Fruit fly (Drosophila melanogaster): ENCODE results near the gene CG5412.
A peak's percentile ranks its signal among the peaks of the same experiment; 100 is the strongest.

CG5412 gene

DNA sequence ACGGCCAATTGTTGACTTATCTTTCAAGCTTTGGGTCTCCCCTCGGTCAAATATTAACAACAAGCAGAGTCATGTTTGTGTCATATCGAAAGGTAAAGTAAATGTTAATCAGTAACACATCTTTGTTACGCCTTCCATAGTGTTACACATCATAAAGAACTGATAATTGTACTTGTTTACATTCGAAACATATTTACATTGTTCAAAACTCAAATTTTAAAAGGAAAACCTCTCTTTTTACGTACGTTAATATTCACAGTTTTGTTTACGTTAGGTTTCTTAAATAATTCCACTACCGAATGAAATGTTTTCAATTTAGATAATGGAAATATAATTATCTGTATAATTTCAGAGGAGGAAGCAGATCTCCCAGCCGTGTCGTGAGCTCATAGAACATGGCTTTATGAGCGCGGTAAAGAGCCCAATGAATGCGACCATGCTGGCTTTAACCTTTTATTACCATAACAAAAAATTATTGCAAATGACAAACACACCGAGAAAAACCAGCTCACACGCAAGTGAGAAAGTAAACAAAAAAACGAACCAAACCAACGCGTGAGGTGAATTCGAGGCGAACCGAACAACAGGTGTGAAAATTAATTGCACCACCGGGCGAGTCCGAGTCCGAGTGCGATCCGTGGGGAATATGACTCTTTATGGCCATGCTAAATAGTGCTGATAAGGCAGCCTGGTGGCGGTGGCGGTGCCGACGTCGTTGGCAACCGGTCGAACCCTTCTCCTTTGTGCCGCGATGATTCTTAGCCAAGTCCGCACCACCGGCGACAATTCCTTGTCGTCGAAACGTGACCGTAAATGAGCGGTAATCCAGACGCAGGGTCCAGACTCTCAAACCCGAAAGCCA lies 34.3 kb upstream of the CG5412 start (continued):
- TF ChIP-seq vvl (GFP tag; IDR thresholded peaks at IDR 0.05) (no peak), org-1 (GFP tag; optimal IDR thresholded peaks at IDR 0.05) (peak; percentile 33), Trl (optimal IDR thresholded peaks at IDR 0.05) (no peak), Trl (GFP tag; optimal IDR thresholded peaks at IDR 0.05) (peak; percentile 34), CG17385 (GFP tag; optimal IDR thresholded peaks at IDR 0.05) (peak; percentile 11), wor (GFP tag; IDR thresholded peaks at IDR 0.05) (no peak), Eip74EF (GFP tag; optimal IDR thresholded peaks at IDR 0.05) (peak in 1 of 2 experiments; percentile 19), CG17912 (GFP tag; optimal IDR thresholded peaks at IDR 0.05) (no peak), CG9437 (GFP tag; optimal IDR thresholded peaks at IDR 0.05) (no peak), CG2120 (GFP tag; optimal IDR thresholded peaks at IDR 0.05) (no peak), ab (GFP tag; optimal IDR thresholded peaks at IDR 0.05) (no peak), CG1647 (GFP tag; optimal IDR thresholded peaks at IDR 0.05) (no peak), NC2α (GFP tag; optimal IDR thresholded peaks at IDR 0.05) (no peak), vnd (GFP tag; IDR thresholded peaks at IDR 0.05; ENCODE audit: partially characterized antibody) (no peak), Ravus (GFP tag; IDR thresholded peaks at IDR 0.05) (no peak), Sin3A (optimal IDR thresholded peaks at IDR 0.05) (no peak), CG10565 (GFP tag; optimal IDR thresholded peaks at IDR 0.05) (no peak), CG16815 (GFP tag; optimal IDR thresholded peaks at IDR 0.05) (no peak), jing (GFP tag; optimal IDR thresholded peaks at IDR 0.05) (no peak), tna (GFP tag; IDR thresholded peaks at IDR 0.05; ENCODE audit: partially characterized antibody) (no peak), D19B (GFP tag; optimal IDR thresholded peaks at IDR 0.05) (no peak), HLH4C (GFP tag; IDR thresholded peaks at IDR 0.05; ENCODE audit: partially characterized antibody) (no peak), cwo (GFP tag; optimal IDR thresholded peaks at IDR 0.05) (peak; percentile 11), Oli (tag; optimal IDR thresholded peaks at IDR 0.05) (no peak), CG18476 (GFP tag; optimal IDR thresholded peaks at IDR 0.05) (peak; percentile 22), CG17361 (GFP tag; IDR thresholded peaks at IDR 0.05) (peak; percentile 42; the same call in 2 of the 3 replicates), CG14014 (GFP tag; IDR thresholded peaks at IDR 0.05) (peak; percentile 61; the same call in 1 of the 2 replicates), CG3163 (GFP tag; optimal IDR thresholded peaks at IDR 0.05) (no peak), Blimp-1 (GFP tag; optimal IDR thresholded peaks at IDR 0.05) (peak; percentile 52), Meics (GFP tag; optimal IDR thresholded peaks at IDR 0.05) (peak; percentile 9), pfk (GFP tag; optimal IDR thresholded peaks at IDR 0.05) (no peak), CG4424 (GFP tag; optimal IDR thresholded peaks at IDR 0.05) (peak; percentile 14), CG14667 (GFP tag; IDR thresholded peaks at IDR 0.05) (no peak), Dek (tag; optimal IDR thresholded peaks at IDR 0.05) (peak; percentile 15), pan (optimal IDR thresholded peaks at IDR 0.05) (no peak), pan (GFP tag; optimal IDR thresholded peaks at IDR 0.05 in 1 of 2, IDR thresholded peaks at IDR 0.05 in 1 of 2) (no peak), lola (GFP tag; optimal IDR thresholded peaks at IDR 0.05) (peak in 1 of 3 experiments; percentile 58), Xbp1 (GFP tag; optimal IDR thresholded peaks at IDR 0.05) (no peak), Bgb (GFP tag; IDR thresholded peaks at IDR 0.05; ENCODE audit: partially characterized antibody) (no peak), B-H1 (GFP tag; IDR thresholded peaks at IDR 0.05) (no peak; the same call in 2 of the 3 replicates), CG42726 (GFP tag; IDR thresholded peaks at IDR 0.05; ENCODE audit: partially characterized antibody) (no peak), kni (GFP tag; optimal IDR thresholded peaks at IDR 0.05) (no peak), CG13287 (GFP tag; IDR thresholded peaks at IDR 0.05; ENCODE audit: partially characterized antibody) (no peak), C15 (GFP tag; IDR thresholded peaks at IDR 0.05) (no peak), CG6254 (GFP tag; optimal IDR thresholded peaks at IDR 0.05) (peak; percentile 20), CG7839 (tag; optimal IDR thresholded peaks at IDR 0.05) (no peak), CG9727 (GFP tag; optimal IDR thresholded peaks at IDR 0.05) (peak; percentile 73), CG8281 (tag; optimal IDR thresholded peaks at IDR 0.05) (peak; percentile 16)

Measured in whole organism, embryonic.